Fruit fly (Drosophila melanogaster): ENCODE results near the gene cal1.
A peak's percentile ranks its signal among the peaks of the same experiment; 100 is the strongest.

cal1 gene

dm6 chr3R:17080666-17081358, 7.3 kb upstream of the cal1 start (continued):
- no peak for TF ChIP-seq Lpt (GFP tag; optimal IDR thresholded peaks at IDR 0.05)
- TF ChIP-seq CG1832 (GFP tag; optimal IDR thresholded peaks at IDR 0.05): no peak
- no peak for TF ChIP-seq fru (optimal IDR thresholded peaks at IDR 0.05)
- peak; percentile 90 for TF ChIP-seq Lhr (GFP tag; optimal IDR thresholded peaks at IDR 0.05)
- TF ChIP-seq CG15011 (GFP tag; optimal IDR thresholded peaks at IDR 0.05): peak; percentile 91
- no peak for TF ChIP-seq Gsc (GFP tag; IDR thresholded peaks at IDR 0.05)
- peak; percentile 82 for TF ChIP-seq Side (GFP tag; optimal IDR thresholded peaks at IDR 0.05)
- peak; percentile 9 for TF ChIP-seq HmgD (GFP tag; optimal IDR thresholded peaks at IDR 0.05)
- TF ChIP-seq Hand (GFP tag; optimal IDR thresholded peaks at IDR 0.05): peak; percentile 93
- TF ChIP-seq CG17912 (GFP tag; optimal IDR thresholded peaks at IDR 0.05): peak; percentile 79
- TF ChIP-seq ci (GFP tag; IDR thresholded peaks at IDR 0.05): peak; percentile 95
- TF ChIP-seq CG17612 (GFP tag; IDR thresholded peaks at IDR 0.05): peak; percentile 81
- peak; percentile 87 for TF ChIP-seq maf-S (GFP tag; optimal IDR thresholded peaks at IDR 0.05)
- peak; percentile 69 for TF ChIP-seq kni (GFP tag; optimal IDR thresholded peaks at IDR 0.05)
- peak; percentile 80 for TF ChIP-seq en (GFP tag; optimal IDR thresholded peaks at IDR 0.05)
- TF ChIP-seq Hsf (GFP tag; optimal IDR thresholded peaks at IDR 0.05): peak; percentile 95
- peak; percentile 96 for TF ChIP-seq Sox102F (GFP tag; optimal IDR thresholded peaks at IDR 0.05)
- TF ChIP-seq gt (GFP tag; IDR thresholded peaks at IDR 0.05): peak; percentile 76
- TF ChIP-seq Dip3 (GFP tag; optimal IDR thresholded peaks at IDR 0.05): peak; percentile 88
- TF ChIP-seq knrl (GFP tag; IDR thresholded peaks at IDR 0.05; ENCODE audit: partially characterized antibody): no peak
- TF ChIP-seq pita (GFP tag; optimal IDR thresholded peaks at IDR 0.05): no peak
- peak; percentile 82 for TF ChIP-seq Jarid2 (GFP tag; optimal IDR thresholded peaks at IDR 0.05)
- peak; percentile 96 for TF ChIP-seq Ets65A (GFP tag)
- peak; percentile 90 for TF ChIP-seq CG10431 (GFP tag; optimal IDR thresholded peaks at IDR 0.05)
- TF ChIP-seq Oli (tag; optimal IDR thresholded peaks at IDR 0.05): peak; percentile 97
- peak; percentile 86 for TF ChIP-seq jumu (GFP tag; optimal IDR thresholded peaks at IDR 0.05)
- peak; percentile 87 for TF ChIP-seq CG9609 (GFP tag; optimal IDR thresholded peaks at IDR 0.05)
- peak; percentile 92 for TF ChIP-seq Oaz (GFP tag; IDR thresholded peaks at IDR 0.05)
- no peak for TF ChIP-seq mld (GFP tag; IDR thresholded peaks at IDR 0.05; ENCODE audit: partially characterized antibody)
- TF ChIP-seq CG18476 (GFP tag; optimal IDR thresholded peaks at IDR 0.05): peak; percentile 94
- peak; percentile 73 for TF ChIP-seq ab (GFP tag; optimal IDR thresholded peaks at IDR 0.05)
- TF ChIP-seq B-H1 (GFP tag; IDR thresholded peaks at IDR 0.05): peak; percentile 88
- peak; percentile 95 for TF ChIP-seq CG8290 (GFP tag; optimal IDR thresholded peaks at IDR 0.05)
- TF ChIP-seq CG8290 (tag; optimal IDR thresholded peaks at IDR 0.05): peak; percentile 72 to 90
- peak; percentile 82 for TF ChIP-seq sima (GFP tag; optimal IDR thresholded peaks at IDR 0.05)
- peak; percentile 86 for TF ChIP-seq ttk (GFP tag; IDR thresholded peaks at IDR 0.05)
- TF ChIP-seq CG2120 (GFP tag; optimal IDR thresholded peaks at IDR 0.05): peak; percentile 94
- TF ChIP-seq CG30431 (GFP tag; optimal IDR thresholded peaks at IDR 0.05): peak; percentile 91
- peak; percentile 77 for TF ChIP-seq CG30020 (tag; optimal IDR thresholded peaks at IDR 0.05)
- peak; percentile 88 for TF ChIP-seq CG9817 (tag; optimal IDR thresholded peaks at IDR 0.05)
- TF ChIP-seq CG8281 (tag; optimal IDR thresholded peaks at IDR 0.05): peak; percentile 87
- no peak for TF ChIP-seq CG42726 (GFP tag; IDR thresholded peaks at IDR 0.05; ENCODE audit: partially characterized antibody)
- TF ChIP-seq phol (tag; optimal IDR thresholded peaks at IDR 0.05): peak; percentile 97
- peak; percentile 96 for TF ChIP-seq so (GFP tag; IDR thresholded peaks at IDR 0.05)
- TF ChIP-seq sim (GFP tag; IDR thresholded peaks at IDR 0.05): peak; percentile 90; the same call in 1 of the 2 replicates
- TF ChIP-seq Fer3 (tag; optimal IDR thresholded peaks at IDR 0.05): peak; percentile 91
- TF ChIP-seq sc (optimal IDR thresholded peaks at IDR 0.05): no peak
- peak; percentile 94 for TF ChIP-seq sc (GFP tag; optimal IDR thresholded peaks at IDR 0.05)
- TF ChIP-seq bigmax (GFP tag; optimal IDR thresholded peaks at IDR 0.05): no peak
- peak; percentile 91 for TF ChIP-seq onecut (GFP tag; IDR thresholded peaks at IDR 0.05)
- TF ChIP-seq caup (GFP tag; optimal IDR thresholded peaks at IDR 0.05; ENCODE audit: severe bottlenecking): peak; percentile 94

Measured in whole organism, embryonic.